Fruit fly (Drosophila melanogaster): ENCODE data around the gene CG32572.

CG32572 gene

dm6 chrX:16750712-16751578 lies 30.0 kb downstream of the CG32572 start (continued):
- TF ChIP-seq otp (GFP tag; IDR thresholded peaks at IDR 0.05) (peak; percentile 12; the same call in 1 of the 3 replicates), sc (optimal IDR thresholded peaks at IDR 0.05) (no peak), sc (GFP tag; optimal IDR thresholded peaks at IDR 0.05) (peak; percentile 61), Mad (GFP tag; optimal IDR thresholded peaks at IDR 0.05) (peak; percentile 28), CG32532 (GFP tag; IDR thresholded peaks at IDR 0.05) (peak; percentile 57; the same call in 1 of the 2 replicates), nerfin-2 (GFP tag; IDR thresholded peaks at IDR 0.05; ENCODE audit: partially characterized antibody) (no peak), twi (tag; optimal IDR thresholded peaks at IDR 0.05) (peak; percentile 51), Deaf1 (tag; optimal IDR thresholded peaks at IDR 0.05) (peak; percentile 49), tna (GFP tag; IDR thresholded peaks at IDR 0.05; ENCODE audit: partially characterized antibody) (no peak), tgo (GFP tag; IDR thresholded peaks at IDR 0.05) (peak; percentile 47; the same call in 1 of the 3 replicates), oc (tag; optimal IDR thresholded peaks at IDR 0.05) (peak; percentile 37), lov (optimal IDR thresholded peaks at IDR 0.05) (no peak), lov (GFP tag; IDR thresholded peaks at IDR 0.05) (0 out of 3 replicates have a peak, but pooled peaks have one; percentile 27), CG7928 (GFP tag; optimal IDR thresholded peaks at IDR 0.05) (no peak), CG15011 (GFP tag; optimal IDR thresholded peaks at IDR 0.05) (peak; percentile 56), CG9437 (GFP tag; optimal IDR thresholded peaks at IDR 0.05) (peak; percentile 53), CG10274 (GFP tag; optimal IDR thresholded peaks at IDR 0.05) (peak; percentile 29), her (GFP tag; optimal IDR thresholded peaks at IDR 0.05) (no peak), aop (GFP tag; IDR thresholded peaks at IDR 0.05) (no peak), E2f2 (GFP tag; IDR thresholded peaks at IDR 0.05) (no peak), CG7556 (GFP tag; optimal IDR thresholded peaks at IDR 0.05) (peak; percentile 78), seq (GFP tag; IDR thresholded peaks at IDR 0.05) (peak; percentile 68), CG4617 (GFP tag; optimal IDR thresholded peaks at IDR 0.05; ENCODE audit: borderline replicate concordance) (no peak), CG17802 (tag; optimal IDR thresholded peaks at IDR 0.05) (no peak), Oli (tag; optimal IDR thresholded peaks at IDR 0.05) (peak; percentile 79), CG12155 (GFP tag; optimal IDR thresholded peaks at IDR 0.05) (peak; percentile 22), knrl (GFP tag; IDR thresholded peaks at IDR 0.05; ENCODE audit: partially characterized antibody) (no peak), Fer1 (GFP tag; optimal IDR thresholded peaks at IDR 0.05) (peak; percentile 81), CG3281 (GFP tag; optimal IDR thresholded peaks at IDR 0.05) (peak; percentile 69), dpn (GFP tag; optimal IDR thresholded peaks at IDR 0.05) (peak; percentile 16 to 48), Rx (GFP tag; IDR thresholded peaks at IDR 0.05) (no peak), Hr3 (GFP tag; optimal IDR thresholded peaks at IDR 0.05) (no peak), PHDP (tag; optimal IDR thresholded peaks at IDR 0.05) (peak; percentile 84), Ada2b (GFP tag; IDR thresholded peaks at IDR 0.05) (no peak), slp2 (GFP tag; optimal IDR thresholded peaks at IDR 0.05) (no peak), amos (GFP tag; IDR thresholded peaks at IDR 0.05; ENCODE audit: partially characterized antibody) (no peak), CG11093 (GFP tag; IDR thresholded peaks at IDR 0.05) (no peak), maf-S (GFP tag; optimal IDR thresholded peaks at IDR 0.05) (no peak), vvl (GFP tag; IDR thresholded peaks at IDR 0.05) (peak; percentile 65), Ptx1 (GFP tag; IDR thresholded peaks at IDR 0.05) (peak; percentile 61), zen (tag; optimal IDR thresholded peaks at IDR 0.05) (peak; percentile 57), Hey (tag; optimal IDR thresholded peaks at IDR 0.05) (no peak), CG18476 (GFP tag; optimal IDR thresholded peaks at IDR 0.05) (peak; percentile 53), tup (GFP tag; optimal IDR thresholded peaks at IDR 0.05) (peak; percentile 0), CG33213 (GFP tag; optimal IDR thresholded peaks at IDR 0.05) (no peak), CG8924 (tag; optimal IDR thresholded peaks at IDR 0.05) (peak; percentile 83)
